Worm (Caenorhabditis elegans) whole organism, young adult: ENCODE measurements around the gene rab-19.

Source experiments
- F22D6.2 ChIP-seq: sonication (generic microtip); optimal IDR thresholded peaks from 2 replicates; lab custom pipeline; 2016; ENCODE audit warnings: mild to moderate bottlenecking, missing genetic modification characterization, missing compliant biosample characterization
- ama-1 ChIP-seq, 3 experiments: fragments of 150-350 bp in 1 of 3; sonication (generic microtip) in 2 of 3; optimal IDR thresholded peaks; 2 replicates each; lab custom pipeline; 2014 to 2018; ENCODE audit warnings: missing biosample characterization in 2 of 3, missing genetic modification characterization in 2 of 3, missing genetic modification reagents in 2 of 3

ce11 chrIV:13386903-13387302, 2.7 kb upstream of the rab-19 start, which contains the start of gene lsm-3:
- TF ChIP-seq ama-1 (optimal IDR thresholded peaks at IDR 0.05; lab: Kevin White, UChicago) (no peak), ama-1 (GFP tag; optimal IDR thresholded peaks at IDR 0.05; lab: Kevin White, UChicago) (no peak), F22D6.2 (tag; lab: Kevin White, UChicago) (no peak)
